Worm (Caenorhabditis elegans) whole organism, L4/young adult: ENCODE measurements around the gene Y51H7C.9.

Source experiments
- W03F9.2 ChIP-seq: fragments of 150-350 bp; optimal IDR thresholded peaks from 2 replicates; lab custom pipeline; 2014; ENCODE audit warnings: missing biosample characterization, missing genetic modification characterization
- dao-5 ChIP-seq: sonication (generic microtip); optimal IDR thresholded peaks from 2 replicates; lab custom pipeline; 2016; ENCODE audit warnings: missing genotype, missing genetic modification characterization, moderate library complexity, missing compliant biosample characterization
- him-1 ChIP-seq: sonication (generic microtip); optimal IDR thresholded peaks from 2 replicates; lab custom pipeline; 2016; ENCODE audit warnings: missing genotype, missing genetic modification reagents, missing genetic modification characterization, missing compliant biosample characterization

DNA sequence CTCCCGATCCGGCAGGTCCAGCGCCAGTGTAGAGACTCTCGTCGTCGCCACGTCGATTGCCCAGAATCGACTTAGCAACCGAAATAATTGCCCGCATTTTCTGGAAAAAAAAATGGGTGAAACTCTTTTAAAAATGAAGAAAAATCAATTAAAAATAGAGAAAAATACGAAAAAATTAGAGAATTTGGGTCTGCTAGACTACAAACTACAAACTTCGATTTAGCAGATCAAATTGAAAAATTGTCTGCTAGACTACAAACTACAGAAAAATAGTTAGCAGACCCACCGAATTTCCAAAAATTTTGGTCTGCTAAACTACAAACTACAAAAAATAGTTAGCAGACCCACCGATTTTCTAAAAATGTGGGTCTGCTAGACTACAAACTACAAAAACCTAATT, 36.4 kb downstream of the Y51H7C.9 start, which contains the start of gene rog-1:
- TF ChIP-seq him-1 (tag; lab: Kevin White, UChicago): no peak
- TF ChIP-seq W03F9.2: no peak
- TF ChIP-seq dao-5 (tag; lab: Kevin White, UChicago): no peak
